Worm (Caenorhabditis elegans) whole organism, L3 larva: ENCODE measurements around the gene Y22D7AL.10.

Experiments used
- R02D3.7 ChIP-seq: fragments of 150-350 bp; optimal IDR thresholded peaks from 2 replicates; lab custom pipeline; 2014; ENCODE audit warnings: missing biosample characterization, missing genetic modification characterization
- aly-2 ChIP-seq: fragments of 150-350 bp; optimal IDR thresholded peaks from 2 replicates; lab custom pipeline; 2014; ENCODE audit warnings: missing biosample characterization, missing genetic modification characterization
- ama-1 ChIP-seq: fragments of 150-350 bp; optimal IDR thresholded peaks from 2 replicates; lab custom pipeline; 2018
- ceh-16 ChIP-seq: sonication (generic microtip); optimal IDR thresholded peaks from 2 replicates; lab custom pipeline; 2017; ENCODE audit warnings: missing biosample characterization, missing genetic modification characterization
- ceh-28 ChIP-seq: fragments of 150-350 bp; optimal IDR thresholded peaks from 2 replicates; lab custom pipeline; 2014; ENCODE audit warnings: missing biosample characterization, missing genetic modification reagents, missing genetic modification characterization
- ceh-9 ChIP-seq: sonication (generic microtip); optimal IDR thresholded peaks from 2 replicates; lab custom pipeline; 2018; ENCODE audit warnings: missing biosample characterization, missing genetic modification characterization
- egl-27 ChIP-seq: sonication (generic microtip); optimal IDR thresholded peaks from 4 replicates; lab custom pipeline; 2017; ENCODE audit warnings: missing biosample characterization, missing genetic modification reagents, missing genetic modification characterization
- fos-1 ChIP-seq: fragments of 150-350 bp; optimal IDR thresholded peaks from 2 replicates; lab custom pipeline; 2014; ENCODE audit warnings: missing biosample characterization, missing genetic modification characterization
- hmg-11 ChIP-seq: sonication (generic microtip); optimal IDR thresholded peaks from 2 replicates; lab custom pipeline; 2016; ENCODE audit warnings: missing genetic modification characterization, missing compliant biosample characterization
- lin-39 ChIP-seq: fragments of 150-350 bp; optimal IDR thresholded peaks from 2 replicates; lab custom pipeline; 2018; ENCODE audit warnings: missing biosample characterization, missing genetic modification reagents, missing genetic modification characterization
- nfya-1 ChIP-seq: sonication (generic microtip); optimal IDR thresholded peaks from 2 replicates; lab custom pipeline; 2017; ENCODE audit warnings: missing genetic modification characterization, mild to moderate bottlenecking, missing compliant biosample characterization, antibody characterized with exemption, moderate library complexity; ENCODE audit not compliant: insufficient read depth
- nhr-12 ChIP-seq: fragments of 150-350 bp; optimal IDR thresholded peaks from 2 replicates; lab custom pipeline; 2014; ENCODE audit warnings: missing biosample characterization, missing genetic modification characterization
- nhr-77 ChIP-seq: fragments of 150-350 bp; optimal IDR thresholded peaks from 2 replicates; lab custom pipeline; 2014; ENCODE audit warnings: missing biosample characterization, missing genetic modification characterization
- unc-62 ChIP-seq: fragments of 150-350 bp; sonication (generic microtip); optimal IDR thresholded peaks from 4 replicates; lab custom pipeline; 2014; ENCODE audit warnings: missing biosample characterization, missing genetic modification reagents, missing genetic modification characterization

- TF ChIP-seq hmg-11 (tag; lab: Kevin White, UChicago) (no peak), unc-62 (GFP tag; lab: Kevin White, UChicago) (no peak), lin-39 (no peak), aly-2 (no peak), ceh-9 (tag; lab: Kevin White, UChicago) (no peak), nhr-12 (no peak), R02D3.7 (tag; lab: Kevin White, UChicago) (no peak), fos-1 (no peak), nhr-77 (tag; lab: Kevin White, UChicago) (no peak), ama-1 (lab: Kevin White, UChicago) (no peak), ceh-16 (tag; lab: Kevin White, UChicago) (no peak), ceh-28 (tag; lab: Kevin White, UChicago) (no peak), egl-27 (tag; lab: Kevin White, UChicago) (no peak), nfya-1 (tag; lab: Kevin White, UChicago) (no peak)
These were observed 43.1 kb downstream of the Y22D7AL.10 start for ce11 chrIII:1575651-1576050.
